Worm (Caenorhabditis elegans) whole organism, L2 larva: ENCODE measurements around the gene dgat-2.
"Not testable (repeated sequence)": the region's sequence is repeated elsewhere in the genome, so short reads cannot be mapped to it uniquely, and the experiment has no call there.

Experiments
- C34F6.9 ChIP-seq: fragments of 150-350 bp; optimal IDR thresholded peaks from 2 replicates; lab custom pipeline; 2014; ENCODE audit warnings: missing biosample characterization, missing genetic modification characterization
- ZK546.5 ChIP-seq: sonication (generic microtip); optimal IDR thresholded peaks from 2 replicates; lab custom pipeline; 2017; ENCODE audit warnings: missing biosample characterization, missing genetic modification characterization
- alr-1 ChIP-seq: fragments of 150-350 bp; optimal IDR thresholded peaks from 2 replicates; lab custom pipeline; 2014; ENCODE audit warnings: missing biosample characterization, missing genetic modification characterization
- aly-2 ChIP-seq: fragments of 150-350 bp; optimal IDR thresholded peaks from 2 replicates; lab custom pipeline; 2014; ENCODE audit warnings: missing biosample characterization, missing genetic modification characterization
- blmp-1 ChIP-seq: sonication (generic microtip); optimal IDR thresholded peaks from 2 replicates; lab custom pipeline; 2017; ENCODE audit warnings: missing genetic modification characterization, mild to moderate bottlenecking, missing compliant biosample characterization, antibody characterized with exemption, moderate library complexity; ENCODE audit not compliant: insufficient read depth
- ceh-16 ChIP-seq: fragments of 150-350 bp; optimal IDR thresholded peaks from 2 replicates; lab custom pipeline; 2014; ENCODE audit warnings: missing biosample characterization, missing genetic modification characterization
- ceh-82 ChIP-seq: fragments of 150-350 bp; optimal IDR thresholded peaks from 2 replicates; lab custom pipeline; 2014; ENCODE audit warnings: missing biosample characterization, missing genetic modification characterization
- egl-27 ChIP-seq: sonication (generic microtip); optimal IDR thresholded peaks from 3 replicates; lab custom pipeline; 2017; ENCODE audit warnings: missing biosample characterization, missing genetic modification reagents, missing genetic modification characterization
- elt-1 ChIP-seq: fragments of 150-350 bp; optimal IDR thresholded peaks from 2 replicates; lab custom pipeline; 2014; ENCODE audit warnings: missing biosample characterization, missing genetic modification characterization
- elt-3 ChIP-seq: sonication (generic microtip); optimal IDR thresholded peaks from 2 replicates; lab custom pipeline; 2017; ENCODE audit warnings: missing biosample characterization, missing genetic modification characterization
- fos-1 ChIP-seq: fragments of 150-350 bp; optimal IDR thresholded peaks from 2 replicates; lab custom pipeline; 2014; ENCODE audit warnings: missing biosample characterization, missing genetic modification characterization
- gmeb-1 ChIP-seq: fragments of 150-350 bp; optimal IDR thresholded peaks from 2 replicates; lab custom pipeline; 2014; ENCODE audit warnings: missing biosample characterization, missing genetic modification characterization
- lin-13 ChIP-seq: fragments of 150-350 bp; optimal IDR thresholded peaks from 2 replicates; lab custom pipeline; 2014; ENCODE audit warnings: missing biosample characterization, missing genetic modification reagents, missing genetic modification characterization
- lsy-2 ChIP-seq, 2 experiments: fragments of 150-350 bp in 1 of 2; sonication (generic microtip) in 1 of 2; optimal IDR thresholded peaks; 2 replicates each; lab custom pipeline; 2014 to 2017; ENCODE audit warnings: missing biosample characterization in 2 of 2, missing genetic modification characterization in 2 of 2
- mdl-1 ChIP-seq, 2 experiments: fragments of 150-350 bp in 1 of 2; sonication (generic microtip) in 1 of 2; optimal IDR thresholded peaks; 2 replicates each; lab custom pipeline; 2017; ENCODE audit warnings: missing biosample characterization in 2 of 2, missing genetic modification characterization in 2 of 2
- nhr-12 ChIP-seq: fragments of 150-350 bp; optimal IDR thresholded peaks from 2 replicates; lab custom pipeline; 2014; ENCODE audit warnings: missing biosample characterization, missing genetic modification characterization
- nhr-129 ChIP-seq: fragments of 150-350 bp; optimal IDR thresholded peaks from 2 replicates; lab custom pipeline; 2014; ENCODE audit warnings: missing biosample characterization, missing genetic modification characterization
- nhr-23 ChIP-seq: fragments of 150-350 bp; optimal IDR thresholded peaks from 2 replicates; lab custom pipeline; 2014; ENCODE audit warnings: missing biosample characterization, missing genetic modification reagents, missing genetic modification characterization
- nhr-237 ChIP-seq: fragments of 150-350 bp; optimal IDR thresholded peaks from 2 replicates; lab custom pipeline; 2014; ENCODE audit warnings: missing biosample characterization, missing genetic modification characterization
- nhr-6 ChIP-seq: fragments of 150-350 bp; optimal IDR thresholded peaks from 2 replicates; lab custom pipeline; 2014; ENCODE audit warnings: missing biosample characterization, missing genetic modification characterization
- nhr-77 ChIP-seq: fragments of 150-350 bp; optimal IDR thresholded peaks from 2 replicates; lab custom pipeline; 2014; ENCODE audit warnings: missing biosample characterization, missing genetic modification characterization
- peb-1 ChIP-seq: fragments of 150-350 bp; optimal IDR thresholded peaks from 2 replicates; lab custom pipeline; 2014; ENCODE audit warnings: missing biosample characterization, missing genetic modification characterization
- sem-4 ChIP-seq: fragments of 150-350 bp; optimal IDR thresholded peaks from 2 replicates; lab custom pipeline; 2014; ENCODE audit warnings: missing biosample characterization, missing genetic modification reagents, missing genetic modification characterization
- sma-3 ChIP-seq: sonication (generic microtip); optimal IDR thresholded peaks from 2 replicates; lab custom pipeline; 2016; ENCODE audit warnings: missing genetic modification reagents, missing genetic modification characterization, missing compliant biosample characterization
- unc-55 ChIP-seq: fragments of 150-350 bp; sonication (generic microtip); optimal IDR thresholded peaks from 3 replicates; lab custom pipeline; 2014; ENCODE audit warnings: missing biosample characterization, missing genetic modification reagents, missing genetic modification characterization
- unc-62 ChIP-seq: fragments of 150-350 bp; optimal IDR thresholded peaks from 2 replicates; lab custom pipeline; 2014; ENCODE audit warnings: missing biosample characterization, missing genetic modification reagents, missing genetic modification characterization
- zag-1 ChIP-seq: fragments of 150-350 bp; optimal IDR thresholded peaks from 2 replicates; lab custom pipeline; 2014; ENCODE audit warnings: missing biosample characterization, missing genetic modification characterization
- ztf-4 ChIP-seq: fragments of 150-350 bp; optimal IDR thresholded peaks from 2 replicates; lab custom pipeline; 2014; ENCODE audit warnings: missing biosample characterization, missing genetic modification characterization

Gene dgat-2

DNA sequence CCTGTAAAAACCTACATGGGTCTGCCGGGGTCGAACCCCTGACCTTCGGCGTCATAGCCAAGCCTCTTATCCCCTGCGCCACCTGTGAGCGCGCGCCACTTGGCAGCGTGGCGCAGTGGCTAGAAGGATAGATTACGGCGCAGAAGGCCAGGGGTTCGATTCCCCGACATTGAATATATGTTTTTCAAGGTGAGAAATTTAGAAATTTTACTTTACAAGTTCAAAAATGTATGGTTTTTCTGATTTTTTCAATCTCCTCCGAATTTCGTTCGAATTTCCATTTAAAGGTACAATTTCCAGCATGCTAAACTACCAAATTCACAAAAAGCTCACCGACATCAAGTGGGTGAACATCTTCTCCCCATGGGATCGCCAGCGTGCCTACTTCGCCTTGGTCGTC, at the start of gene dgat-2:
dgat-2 (plus strand) TSS at position 301 of the 400 bp plus-strand sequence.
- TF ChIP-seq nhr-77 (tag; lab: Kevin White, UChicago) (no peak), egl-27 (tag; lab: Kevin White, UChicago) (no peak), aly-2 (tag; lab: Kevin White, UChicago) (no peak), lsy-2 (tag; optimal IDR thresholded peaks at IDR 0.05; lab: Kevin White, UChicago) (no peak), nhr-23 (tag; lab: Kevin White, UChicago) (no peak), mdl-1 (tag; optimal IDR thresholded peaks at IDR 0.05; lab: Kevin White, UChicago) (no peak), lin-13 (GFP tag; lab: Kevin White, UChicago) (no peak), nhr-237 (tag; lab: Kevin White, UChicago) (no peak)
- TF ChIP-seq, all 48 proteins: peak for 0

DNA sequence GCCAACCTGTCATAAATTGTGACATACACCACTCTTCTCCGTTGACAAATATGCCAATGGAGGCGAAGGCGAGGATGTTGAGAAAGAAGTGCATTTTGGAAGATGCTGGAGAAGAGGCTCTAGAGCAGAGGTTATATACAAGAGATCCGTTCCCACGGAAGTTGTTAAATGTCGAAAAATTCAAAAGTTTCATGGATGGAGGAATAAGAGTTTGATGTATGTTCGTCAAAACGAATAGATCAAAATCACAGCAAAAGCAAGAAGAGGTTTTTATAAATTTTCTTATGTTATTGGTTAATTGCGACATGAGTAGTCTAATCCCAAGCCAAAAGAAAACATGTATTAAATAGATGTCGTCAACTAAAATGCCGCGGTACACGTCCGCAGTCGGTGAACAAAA, 49.6 kb upstream of the dgat-2 start, which contains the start of gene Y6G8.15:
Y6G8.15 (minus strand) TSS at position 101 of the 400 bp plus-strand sequence.
- not testable (repeated sequence) for TF ChIP-seq mdl-1 (tag; optimal IDR thresholded peaks at IDR 0.05; lab: Kevin White, UChicago); ztf-4; elt-1 (tag; lab: Kevin White, UChicago)

DNA sequence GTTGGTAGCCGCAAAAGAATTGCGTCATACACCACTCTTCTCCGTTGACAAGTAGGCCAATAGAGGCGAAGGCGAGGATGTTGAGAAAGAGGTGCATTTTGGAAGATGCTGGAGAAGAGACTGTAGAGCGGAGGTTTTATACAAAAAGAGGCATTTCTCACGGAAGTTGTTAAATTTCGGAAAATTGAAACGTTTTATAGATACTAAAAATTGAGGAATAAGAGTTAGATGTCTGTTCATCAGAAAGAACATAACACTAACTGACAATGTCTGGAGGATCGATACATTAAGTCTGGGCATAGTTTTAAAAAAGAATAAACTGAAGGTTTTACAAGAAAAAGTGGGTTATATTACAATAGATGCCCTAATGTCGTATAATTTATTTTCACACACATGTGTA, 45.9 kb upstream of the dgat-2 start, which contains the start of gene Y6G8.14:
Y6G8.14 (minus strand) TSS at position 101 of the 400 bp plus-strand sequence.
- TF ChIP-seq nhr-6 (tag; lab: Kevin White, UChicago) (no peak), sem-4 (no peak), unc-55 (GFP tag; lab: Kevin White, UChicago) (no peak), nhr-12 (tag; lab: Kevin White, UChicago) (no peak), unc-62 (no peak), sma-3 (GFP tag; lab: Kevin White, UChicago) (no peak)

DNA sequence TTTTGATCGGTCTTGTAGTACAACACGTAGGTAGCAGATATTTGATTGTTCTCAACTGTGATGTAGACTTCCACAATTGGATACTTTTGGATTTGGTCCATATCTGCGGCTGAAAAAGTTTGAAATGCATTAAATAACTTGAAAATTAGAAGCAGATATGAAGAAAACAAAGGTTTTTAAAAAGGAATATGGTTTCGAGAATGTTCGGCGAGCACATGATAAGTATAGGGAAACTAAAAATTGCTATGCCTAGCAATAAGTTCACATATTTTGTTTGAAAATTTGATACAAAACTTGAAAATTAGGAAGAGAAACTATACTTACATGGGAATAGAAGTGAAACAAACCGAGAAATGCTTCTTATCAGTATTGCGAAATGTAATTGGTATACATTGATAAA, 44.5 kb upstream of the dgat-2 start, which contains the start of gene Y6G8.5:
Y6G8.5 (minus strand) TSS at position 101 of the 400 bp plus-strand sequence.
- TF ChIP-seq peb-1 (tag; lab: Kevin White, UChicago) (no peak), fos-1 (peak; percentile 11)

DNA sequence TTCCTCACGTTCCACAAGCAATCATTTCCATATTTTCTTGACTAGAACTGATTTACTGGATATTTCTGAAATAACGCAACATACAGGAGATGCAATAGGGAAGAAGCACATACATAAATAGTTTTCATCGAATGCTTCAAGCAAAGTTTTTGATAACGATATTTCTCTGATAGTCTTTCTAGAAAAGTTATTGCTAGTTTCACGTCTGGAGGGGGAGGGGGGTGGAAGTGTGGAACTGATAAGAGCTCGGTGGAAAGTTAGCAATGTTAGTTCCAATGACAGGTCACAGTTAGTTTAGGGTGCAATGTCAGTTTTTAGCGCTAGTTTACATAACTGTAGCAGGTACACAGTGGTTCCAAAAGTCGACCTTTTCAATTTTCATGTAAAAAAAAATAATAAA, 43.3 kb upstream of the dgat-2 start, which contains the start of gene Y6G8.6:
Y6G8.6 (minus strand) TSS at position 98 of the 400 bp plus-strand sequence.
- TF ChIP-seq fos-1 (peak; percentile 77), elt-3 (no peak)
- TF ChIP-seq, all 48 proteins: peak for 1

DNA sequence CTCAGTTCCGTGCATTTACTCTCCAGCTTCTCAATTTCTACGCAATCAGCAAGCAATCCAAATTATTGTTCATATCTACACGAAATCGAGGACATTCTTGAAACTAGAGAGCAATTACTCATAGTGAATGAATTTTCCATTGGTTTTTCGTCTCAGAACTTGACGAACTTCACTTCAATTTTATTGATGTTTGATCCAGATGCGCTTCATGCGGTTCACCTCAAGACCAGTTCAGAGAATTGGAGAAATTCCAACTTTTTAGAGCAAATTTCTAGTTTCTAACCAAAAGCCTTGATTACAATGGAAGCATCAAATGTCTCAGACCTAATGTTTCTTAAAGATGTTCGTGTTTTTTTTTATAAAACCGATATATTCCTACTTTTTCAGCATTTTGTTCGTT, 39.8 kb upstream of the dgat-2 start, which contains the start of gene Y6G8.8:
Y6G8.8 (plus strand) TSS at position 301 of the 400 bp plus-strand sequence.
- no peak for TF ChIP-seq C34F6.9
- no peak for TF ChIP-seq nhr-129 (tag; lab: Kevin White, UChicago)
- no peak for TF ChIP-seq alr-1 (tag; lab: Kevin White, UChicago)
- no peak for TF ChIP-seq blmp-1 (tag; lab: Kevin White, UChicago)
- TF ChIP-seq sem-4 = no peak
- TF ChIP-seq zag-1 (tag; lab: Kevin White, UChicago) = no peak
- TF ChIP-seq ceh-16 (tag; lab: Kevin White, UChicago) = no peak
- TF ChIP-seq ZK546.5 (tag; lab: Kevin White, UChicago) = no peak

DNA sequence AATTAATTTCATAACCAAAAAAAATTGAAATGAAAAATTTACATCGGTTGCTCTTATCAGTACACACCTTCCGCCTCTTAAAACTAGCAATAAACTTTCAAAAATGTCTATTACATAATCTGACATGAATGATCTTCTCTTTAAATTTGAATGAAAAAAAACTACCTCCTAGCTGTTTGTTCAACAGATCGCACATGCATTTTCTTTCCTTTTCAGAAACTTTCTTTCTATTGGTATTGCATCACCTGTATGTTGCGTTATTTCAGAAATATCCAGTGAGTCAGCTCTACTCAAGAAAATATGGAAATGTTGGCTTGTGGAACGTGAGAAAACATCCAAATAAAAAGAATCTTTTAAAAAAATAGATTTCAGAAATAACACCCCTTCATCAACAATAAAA, 36.9 kb upstream of the dgat-2 start, which contains the start of gene F57G4.1:
F57G4.1 (plus strand) TSS at position 301 of the 400 bp plus-strand sequence.
- TF ChIP-seq nhr-77 (tag; lab: Kevin White, UChicago) (no peak), sma-3 (GFP tag; lab: Kevin White, UChicago) (no peak), ztf-4 (no peak), ceh-82 (tag; lab: Kevin White, UChicago) (no peak), nhr-129 (tag; lab: Kevin White, UChicago) (no peak), nhr-12 (tag; lab: Kevin White, UChicago) (no peak), unc-55 (GFP tag; lab: Kevin White, UChicago) (no peak), ceh-16 (tag; lab: Kevin White, UChicago) (no peak), alr-1 (tag; lab: Kevin White, UChicago) (no peak), aly-2 (tag; lab: Kevin White, UChicago) (no peak), gmeb-1 (tag; lab: Kevin White, UChicago) (no peak)
- TF ChIP-seq, all 48 proteins: peak for 0
